Worm (Caenorhabditis elegans) whole organism, midembryonic: ENCODE data around the gene K05F6.14.

Experiments
- cog-1 ChIP-seq: sonication (generic microtip); optimal IDR thresholded peaks from 2 replicates; lab custom pipeline; 2016; ENCODE audit warnings: missing genetic modification characterization, missing compliant biosample characterization
- med-1 ChIP-seq: sonication (generic microtip); optimal IDR thresholded peaks from 2 replicates; lab custom pipeline; 2017; ENCODE audit warnings: missing genetic modification characterization, mild to moderate bottlenecking, missing compliant biosample characterization, antibody characterized with exemption, missing genetic modification reagents; ENCODE audit not compliant: insufficient read depth
- ref-1 ChIP-seq: fragments of 200-800 bp; sonication (Bioruptor generic); conservative IDR thresholded peaks from 2 replicates; pipeline ENCODE4 v1.3.6; 2022; ENCODE audit warnings: missing genetic modification reagents, missing genetic modification characterization, missing compliant biosample characterization
- ztf-29 ChIP-seq: fragments of 200-800 bp; sonication (Bioruptor generic); IDR thresholded peaks from 2 replicates; pipeline ENCODE4 v1.3.6; 2022; ENCODE audit warnings: missing genetic modification reagents, missing genetic modification characterization, missing compliant biosample characterization

DNA sequence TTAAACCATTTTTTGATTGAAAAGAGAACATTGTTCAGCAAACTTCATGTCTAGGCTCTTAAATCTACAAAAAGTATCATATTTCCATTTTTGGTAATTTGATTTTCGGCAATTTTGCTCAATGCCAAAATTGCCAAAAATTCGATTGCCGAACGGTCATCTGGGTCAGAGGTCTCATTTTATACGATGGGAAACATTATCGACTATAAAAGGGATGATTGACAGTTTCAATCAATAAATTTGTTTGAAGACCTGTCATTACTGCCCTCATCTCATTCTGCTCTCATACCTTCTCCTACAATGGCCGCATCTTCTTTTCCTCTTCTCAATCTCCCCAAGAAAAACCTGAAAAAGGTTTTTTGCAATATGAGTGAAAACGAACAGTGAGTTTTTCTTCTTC is at the start of gene K05F6.14:
- no peak for TF ChIP-seq ref-1 (GFP tag; lab: Robert Waterston, UW)
- no peak for TF ChIP-seq cog-1
- no peak for TF ChIP-seq med-1 (GFP tag; lab: Kevin White, UChicago)
- TF ChIP-seq ztf-29: no peak
